Fruit fly (Drosophila melanogaster) whole organism, adult: ENCODE data around the gene Gs1.

Experiments used
- CG11617 ChIP-seq: fragments of 200-800 bp; sonication (Bioruptor generic); optimal IDR thresholded peaks from 2 replicates; lab custom pipeline; 2017; ENCODE audit warnings: mild to moderate bottlenecking, missing biosample characterization, missing genetic modification reagents, missing genetic modification characterization
- CG12768 ChIP-seq: fragments of 200-800 bp; sonication (Bioruptor generic); optimal IDR thresholded peaks from 2 replicates; lab custom pipeline; 2017; ENCODE audit warnings: missing biosample characterization, missing genetic modification characterization, mild to moderate bottlenecking, moderate library complexity, missing genetic modification reagents
- CG14711 ChIP-seq: fragments of 200-800 bp; sonication (Bioruptor generic); optimal IDR thresholded peaks from 2 replicates; lab custom pipeline; 2018; ENCODE audit warnings: missing biosample characterization, mild to moderate bottlenecking, missing genetic modification characterization, moderate library complexity
- CG1620 ChIP-seq: fragments of 200-800 bp; sonication (Bioruptor generic); optimal IDR thresholded peaks from 2 replicates; lab custom pipeline; 2016; ENCODE audit warnings: missing biosample characterization, missing genetic modification characterization
- CG33017 ChIP-seq: fragments of 200-800 bp; sonication (Bioruptor generic); optimal IDR thresholded peaks from 2 replicates; lab custom pipeline; 2018; ENCODE audit warnings: missing biosample characterization, mild to moderate bottlenecking, missing genetic modification characterization, moderate library complexity
- CG5204 ChIP-seq: fragments of 200-800 bp; sonication (Bioruptor generic); optimal IDR thresholded peaks from 2 replicates; lab custom pipeline; 2016; ENCODE audit warnings: missing biosample characterization, missing genetic modification characterization
- CG7045 ChIP-seq: fragments of 200-800 bp; sonication (Bioruptor generic); optimal IDR thresholded peaks from 2 replicates; lab custom pipeline; 2017; ENCODE audit warnings: missing biosample characterization, mild to moderate bottlenecking, missing genetic modification characterization
- CG7101 ChIP-seq: fragments of 200-800 bp; sonication (Bioruptor generic); optimal IDR thresholded peaks from 2 replicates; lab custom pipeline; 2018; ENCODE audit warnings: missing biosample characterization, mild to moderate bottlenecking, missing genetic modification characterization, moderate library complexity
- Clk ChIP-seq: fragments of 200-800 bp; sonication (Bioruptor generic); optimal IDR thresholded peaks from 2 replicates; lab custom pipeline; 2017; ENCODE audit warnings: missing biosample characterization, missing genetic modification characterization
- Crg-1 ChIP-seq: fragments of 200-800 bp; sonication (Bioruptor generic); optimal IDR thresholded peaks from 2 replicates; lab custom pipeline; 2016; ENCODE audit warnings: missing biosample characterization, missing genetic modification characterization
- Hr96 ChIP-seq: fragments of 200-800 bp; sonication (Bioruptor generic); optimal IDR thresholded peaks from 2 replicates; lab custom pipeline; 2016; ENCODE audit warnings: missing biosample characterization, missing genetic modification characterization
- Mnt ChIP-seq: fragments of 200-800 bp; sonication (Bioruptor generic); optimal IDR thresholded peaks from 2 replicates; lab custom pipeline; 2016; ENCODE audit warnings: missing biosample characterization, mild to moderate bottlenecking, missing genetic modification characterization
- bab1 ChIP-seq: fragments of 200-800 bp; sonication (Bioruptor generic); optimal IDR thresholded peaks from 3 replicates; lab custom pipeline; 2019; ENCODE audit warnings: missing biosample characterization, mild to moderate bottlenecking, missing genetic modification characterization, moderate library complexity
- cic ChIP-seq: fragments of 200-800 bp; sonication (Bioruptor generic); optimal IDR thresholded peaks from 2 replicates; lab custom pipeline; 2017; ENCODE audit warnings: missing biosample characterization, mild to moderate bottlenecking, missing genetic modification characterization, moderate library complexity
- cnc ChIP-seq, 2 experiments: fragments of >200 bp; optimal IDR thresholded peaks; 2 replicates each; lab custom pipeline; 2017
- kay ChIP-seq: fragments of 200-800 bp; sonication (Bioruptor generic); peaks from one replicate; lab custom pipeline; 2016; ENCODE audit warnings: missing biosample characterization, missing genetic modification characterization, borderline replicate concordance
- ovo ChIP-seq: fragments of 200-800 bp; sonication (Bioruptor generic); optimal IDR thresholded peaks from 2 replicates; lab custom pipeline; 2016; ENCODE audit warnings: missing biosample characterization, missing genetic modification characterization
- pad ChIP-seq: fragments of 200-800 bp; sonication (Bioruptor generic); optimal IDR thresholded peaks from 3 replicates; lab custom pipeline; 2017; ENCODE audit warnings: missing biosample characterization, missing genetic modification characterization, mild to moderate bottlenecking, moderate library complexity, missing genetic modification reagents
- tj ChIP-seq: fragments of 200-800 bp; sonication (Bioruptor generic); optimal IDR thresholded peaks from 3 replicates; lab custom pipeline; 2017; ENCODE audit warnings: missing biosample characterization, mild to moderate bottlenecking, missing genetic modification characterization, moderate library complexity
- toe ChIP-seq: fragments of 200-800 bp; sonication (Bioruptor generic); optimal IDR thresholded peaks from 2 replicates; lab custom pipeline; 2016; ENCODE audit warnings: missing biosample characterization, missing genetic modification characterization

Gene Gs1

DNA sequence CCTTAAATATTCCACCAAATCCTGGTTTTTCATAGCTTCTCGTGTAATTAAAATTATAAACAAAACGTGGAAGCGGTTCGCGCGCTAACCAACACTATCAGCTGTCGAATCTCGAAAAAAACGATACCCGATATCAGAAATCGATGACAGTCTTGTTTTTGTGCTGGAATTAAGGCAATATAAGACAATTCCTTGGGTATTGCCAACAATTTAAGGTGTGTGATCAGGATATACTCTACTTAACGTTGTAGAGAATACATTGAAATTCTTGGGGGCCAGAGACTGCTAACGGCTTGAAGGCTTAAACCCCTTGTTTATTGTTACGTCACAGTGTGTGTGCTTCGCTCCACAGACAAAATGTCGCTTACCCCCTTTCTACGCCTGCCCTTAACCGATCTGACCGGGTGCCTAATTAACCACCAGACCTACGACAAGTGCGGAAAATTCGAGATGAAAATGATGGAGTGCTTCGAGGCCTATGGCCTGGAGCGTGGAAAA, 23.4 kb downstream of the Gs1 start, which contains the start of gene Pus10:
Pus10 (minus strand) TSS at position 91 of the 498 bp plus-strand sequence.
- TF ChIP-seq cic (peak; percentile 49), cnc (optimal IDR thresholded peaks at IDR 0.05; lab: Kevin White, UChicago) (no peak), bab1 (peak; percentile 24), CG7045 (GFP tag; lab: Kevin White, UChicago) (peak; percentile 42), Hr96 (GFP tag; lab: Kevin White, UChicago) (no peak), tj (GFP tag; lab: Kevin White, UChicago) (peak; percentile 0), Crg-1 (GFP tag; lab: Kevin White, UChicago) (peak; percentile 30), CG7101 (peak; percentile 49), toe (no peak), Mnt (GFP tag; lab: Kevin White, UChicago) (peak; percentile 93), CG33017 (tag; lab: Kevin White, UChicago) (peak; percentile 17), CG12768 (peak; percentile 54), pad (peak; percentile 28), CG11617 (GFP tag; lab: Kevin White, UChicago) (peak; percentile 60)

- peak; percentile 43 for TF ChIP-seq Crg-1 (GFP tag; lab: Kevin White, UChicago)
- TF ChIP-seq bab1: peak; percentile 43
- peak; percentile 10 for TF ChIP-seq cic
- no peak for TF ChIP-seq Clk (GFP tag; lab: Kevin White, UChicago)
- peak; percentile 15 for TF ChIP-seq tj (GFP tag; lab: Kevin White, UChicago)
- TF ChIP-seq kay (GFP tag; lab: Kevin White, UChicago): no peak
- TF ChIP-seq CG5204 (GFP tag; lab: Kevin White, UChicago): no peak
- TF ChIP-seq CG7101: peak; percentile 11
- no peak for TF ChIP-seq Hr96 (GFP tag; lab: Kevin White, UChicago)
- peak; percentile 26 for TF ChIP-seq Mnt (GFP tag; lab: Kevin White, UChicago)
- peak; percentile 95 for TF ChIP-seq CG14711 (tag; lab: Kevin White, UChicago)
- peak; percentile 19 for TF ChIP-seq pad
- peak; percentile 13 for TF ChIP-seq CG1620 (GFP tag; lab: Kevin White, UChicago)
These were observed 24.1 kb downstream of the Gs1 start, which contains the start of gene CG3436 for dm6 chr2L:155994-156393. TSS of gene CG3436 (plus strand) at chr2L:156029.

- peak; percentile 31 for TF ChIP-seq Crg-1 (GFP tag; lab: Kevin White, UChicago)
- peak; percentile 70 for TF ChIP-seq CG14711 (tag; lab: Kevin White, UChicago)
- TF ChIP-seq bab1: peak; percentile 79
- peak; percentile 66 for TF ChIP-seq CG7101
- TF ChIP-seq pad: peak; percentile 58
- peak; percentile 57 for TF ChIP-seq CG7045 (GFP tag; lab: Kevin White, UChicago)
- TF ChIP-seq ovo (GFP tag; lab: Kevin White, UChicago): peak; percentile 45
- no peak for TF ChIP-seq cnc (optimal IDR thresholded peaks at IDR 0.05; lab: Kevin White, UChicago)
- peak; percentile 84 for TF ChIP-seq Mnt (GFP tag; lab: Kevin White, UChicago)
- TF ChIP-seq CG1620 (GFP tag; lab: Kevin White, UChicago): peak; percentile 28
- no peak for TF ChIP-seq toe
- peak; percentile 74 for TF ChIP-seq CG11617 (GFP tag; lab: Kevin White, UChicago)
- no peak for TF ChIP-seq kay (GFP tag; lab: Kevin White, UChicago)
- peak; percentile 73 for TF ChIP-seq CG33017 (tag; lab: Kevin White, UChicago)
- peak; percentile 94 for TF ChIP-seq tj (GFP tag; lab: Kevin White, UChicago)
- TF ChIP-seq CG5204 (GFP tag; lab: Kevin White, UChicago): no peak
- TF ChIP-seq Hr96 (GFP tag; lab: Kevin White, UChicago): peak; percentile 50
- peak; percentile 84 for TF ChIP-seq CG12768
- TF ChIP-seq cic: peak; percentile 92
- peak; percentile 78 for TF ChIP-seq Clk (GFP tag; lab: Kevin White, UChicago)
These were observed 26.9 kb downstream of the Gs1 start, which contains the start of the genes CG33635 and spen for dm6 chr2L:158649-159257. TSS of gene CG33635 (minus strand) at chr2L:158664. TSS of gene spen (plus strand) at chr2L:159032.

- TF ChIP-seq Crg-1 (GFP tag; lab: Kevin White, UChicago) (peak; percentile 38), cnc (optimal IDR thresholded peaks at IDR 0.05; lab: Kevin White, UChicago) (no peak), kay (GFP tag; lab: Kevin White, UChicago) (peak; percentile 100), CG7045 (GFP tag; lab: Kevin White, UChicago) (peak; percentile 96), CG14711 (tag; lab: Kevin White, UChicago) (peak; percentile 52), bab1 (peak; percentile 93), Hr96 (GFP tag; lab: Kevin White, UChicago) (peak; percentile 88), CG7101 (peak; percentile 76), pad (peak; percentile 88), CG12768 (peak; percentile 97), CG33017 (tag; lab: Kevin White, UChicago) (peak; percentile 93), cic (peak; percentile 99), CG11617 (GFP tag; lab: Kevin White, UChicago) (peak; percentile 97), Clk (GFP tag; lab: Kevin White, UChicago) (peak; percentile 99), toe (peak; percentile 99), tj (GFP tag; lab: Kevin White, UChicago) (peak; percentile 97), ovo (GFP tag; lab: Kevin White, UChicago) (peak; percentile 100), Mnt (GFP tag; lab: Kevin White, UChicago) (peak; percentile 94), CG1620 (GFP tag; lab: Kevin White, UChicago) (peak; percentile 50), CG5204 (GFP tag; lab: Kevin White, UChicago) (peak; percentile 95)
These were observed 28.9 kb downstream of the Gs1 start for dm6 chr2L:160581-161452.
